Fruit fly (Drosophila melanogaster) whole organism: ENCODE data around the gene CG17819.
A peak's percentile ranks its signal among the peaks of the same experiment; 100 is the strongest.

ENCODE experiments used
- CG8478 ChIP-seq: fragments of >200 bp; optimal IDR thresholded peaks from 2 replicates; lab custom pipeline; 2018; ENCODE audit warnings: inconsistent platforms
- Dll ChIP-seq: fragments of >200 bp; optimal IDR thresholded peaks from 2 replicates; lab custom pipeline; 2017
- EcR ChIP-seq, 2 experiments: fragments of >200 bp; optimal IDR thresholded peaks; 2 replicates each; lab custom pipeline; 2017; ENCODE audit warnings: missing biosample characterization in 2 of 2, missing genetic modification characterization in 2 of 2, missing genetic modification reagents in 2 of 2
- pan ChIP-seq: fragments of >200 bp; optimal IDR thresholded peaks from 2 replicates; lab custom pipeline; 2017
- psq ChIP-seq: fragments of >200 bp; optimal IDR thresholded peaks from 2 replicates; lab custom pipeline; 2017
- usp ChIP-seq: fragments of >200 bp; optimal IDR thresholded peaks from 2 replicates; lab custom pipeline; 2017; ENCODE audit warnings: missing biosample characterization, missing genetic modification characterization, mixed read lengths

Gene CG17819

DNA sequence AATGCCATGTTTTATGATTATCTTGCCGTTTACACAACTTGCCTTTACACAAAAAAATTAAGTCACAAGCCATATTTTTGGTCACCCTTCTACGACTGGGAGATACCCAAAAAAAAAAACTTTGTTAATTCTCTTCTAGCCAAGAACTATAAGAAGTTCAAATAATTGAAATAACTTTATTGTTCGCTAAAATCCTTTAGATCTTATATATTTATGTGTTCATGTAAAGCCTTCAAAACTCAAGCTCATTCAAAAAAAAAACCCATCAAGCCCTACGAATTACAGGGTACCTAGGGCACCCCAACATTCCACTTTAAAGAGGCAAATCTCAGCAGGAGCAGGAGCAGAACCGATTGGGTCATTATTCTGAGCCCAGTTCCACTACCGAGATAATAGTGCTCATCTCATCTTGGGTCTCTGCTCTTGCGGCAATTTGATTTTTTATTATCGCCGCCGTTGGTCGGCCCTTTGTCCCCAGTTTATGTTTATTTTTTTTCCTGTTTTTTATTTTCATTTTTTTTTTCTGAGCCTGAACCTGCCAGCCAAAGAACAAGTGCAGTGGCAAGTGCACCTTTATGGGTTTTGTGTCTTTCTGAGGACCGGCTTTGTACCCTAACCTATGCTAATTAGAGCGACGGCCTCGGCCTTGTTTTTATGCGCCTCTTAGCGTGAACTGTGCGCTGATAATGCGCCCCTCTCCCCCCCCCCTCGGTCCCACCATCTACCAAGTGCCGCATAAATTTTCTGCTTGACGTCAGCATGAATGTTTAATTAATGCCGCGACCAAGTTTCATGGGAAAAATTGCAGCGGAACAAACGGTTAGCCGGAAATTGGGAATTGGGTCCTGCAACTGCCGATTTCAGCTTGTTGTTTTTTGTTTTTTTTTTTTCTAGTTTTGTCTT is 43.6 kb downstream of the CG17819 start:
- TF ChIP-seq Dll (lab: Kevin White, UChicago) (no peak), EcR (GFP tag; optimal IDR thresholded peaks at IDR 0.05; lab: Kevin White, UChicago) (no peak), CG8478 (lab: Kevin White, UChicago) (no peak), pan (lab: Kevin White, UChicago) (no peak), usp (no peak)

DNA sequence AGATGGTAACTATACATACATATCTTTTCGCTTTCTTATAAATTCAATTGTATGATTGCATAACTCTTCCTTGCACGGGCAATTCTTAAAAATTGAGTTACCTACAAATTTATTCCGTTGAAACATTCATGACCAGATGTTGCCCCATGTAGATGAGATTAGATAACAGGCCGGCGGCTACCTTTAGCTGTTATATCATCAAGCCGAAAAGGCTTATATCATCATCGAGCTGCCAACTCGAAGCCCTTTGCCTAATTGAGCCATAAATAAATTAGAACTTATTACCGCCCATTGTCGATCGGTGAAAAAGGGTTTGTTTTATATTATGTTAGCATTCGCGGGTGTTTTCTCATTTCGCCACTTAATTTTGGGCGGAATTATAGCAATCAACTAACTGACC is 44.9 kb downstream of the CG17819 start:
- TF ChIP-seq pan (lab: Kevin White, UChicago) (no peak), CG8478 (lab: Kevin White, UChicago) (no peak), Dll (lab: Kevin White, UChicago) (no peak), usp (no peak), psq (lab: Kevin White, UChicago) (no peak), EcR (GFP tag; optimal IDR thresholded peaks at IDR 0.05; lab: Kevin White, UChicago) (no peak)

dm6 chr3R:21839636-21840035 is 45.7 kb downstream of the CG17819 start:
- TF ChIP-seq pan (lab: Kevin White, UChicago): no peak
- TF ChIP-seq psq (lab: Kevin White, UChicago): no peak
- TF ChIP-seq EcR (GFP tag; optimal IDR thresholded peaks at IDR 0.05; lab: Kevin White, UChicago): no peak
- no peak for TF ChIP-seq Dll (lab: Kevin White, UChicago)
- TF ChIP-seq CG8478 (lab: Kevin White, UChicago): no peak

DNA sequence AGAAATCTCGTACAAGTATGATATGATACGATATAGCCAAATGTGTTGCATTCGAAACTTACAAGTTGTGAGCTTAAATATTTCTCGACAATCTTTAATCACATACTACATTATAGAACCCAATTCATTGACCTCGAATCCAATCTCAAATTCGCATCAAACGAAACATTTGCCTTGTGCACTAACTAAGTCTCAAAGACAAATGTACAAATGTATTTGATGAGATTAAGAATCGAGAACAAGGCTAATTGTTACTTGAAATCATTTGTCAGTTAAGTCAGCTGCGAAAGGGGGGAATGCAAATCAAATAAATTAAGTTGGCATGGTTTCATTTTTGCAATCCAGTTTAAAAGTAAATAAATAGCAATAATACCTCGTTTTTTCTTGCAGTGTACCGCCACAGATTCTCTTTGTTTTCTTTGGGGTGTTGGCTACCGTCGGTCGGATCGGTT is 46.8 kb downstream of the CG17819 start:
- no peak for TF ChIP-seq EcR (GFP tag; optimal IDR thresholded peaks at IDR 0.05; lab: Kevin White, UChicago)
- no peak for TF ChIP-seq usp
- TF ChIP-seq CG8478 (lab: Kevin White, UChicago): no peak
- TF ChIP-seq Dll (lab: Kevin White, UChicago): no peak
- TF ChIP-seq psq (lab: Kevin White, UChicago): no peak
- no peak for TF ChIP-seq pan (lab: Kevin White, UChicago)

DNA sequence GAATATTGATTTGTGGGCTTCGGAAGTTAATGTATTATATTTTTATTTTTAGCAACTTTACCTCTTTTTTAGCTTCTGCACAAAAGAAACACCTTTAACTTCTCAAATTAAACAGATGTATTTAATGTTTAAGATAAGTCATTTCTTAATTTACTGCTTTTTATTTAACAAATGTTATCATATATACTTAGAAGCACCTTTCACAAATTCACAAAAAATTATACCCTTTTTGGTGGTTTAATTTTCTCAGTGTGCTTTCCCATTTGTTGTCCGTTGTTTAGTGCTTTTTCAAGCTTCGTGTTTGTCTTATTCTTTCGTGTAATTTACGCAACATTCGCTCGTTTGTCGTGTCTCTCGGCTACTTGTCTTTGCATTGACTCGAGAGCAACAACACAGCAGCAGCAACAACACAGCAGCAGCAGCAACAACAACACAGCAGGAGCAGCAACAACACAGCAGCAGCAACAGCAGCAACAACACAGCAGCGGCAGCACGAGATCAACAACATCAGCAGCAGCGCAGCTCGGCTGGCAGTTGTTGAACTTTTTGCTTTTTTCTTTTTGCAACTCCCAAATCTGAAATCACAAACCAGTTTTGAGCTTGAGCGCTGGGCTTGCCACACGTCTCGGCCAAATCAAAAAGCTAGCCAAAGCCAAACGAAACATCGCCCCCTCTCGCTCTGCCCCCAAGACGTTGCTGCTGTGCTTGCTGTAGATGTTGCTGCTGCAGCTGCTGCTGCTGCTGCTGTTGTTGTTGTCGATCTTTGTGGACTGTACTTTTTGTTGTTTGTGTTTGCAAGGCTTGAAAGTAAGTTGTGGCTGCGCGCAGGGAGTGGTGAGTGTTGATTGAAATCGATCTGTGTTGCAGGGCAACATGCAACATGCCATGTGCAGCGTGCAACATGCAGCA is 48.0 kb downstream of the CG17819 start:
- TF ChIP-seq EcR (GFP tag; optimal IDR thresholded peaks at IDR 0.05; lab: Kevin White, UChicago) (peak in 1 of 2 experiments; percentile 89), pan (lab: Kevin White, UChicago) (no peak)

DNA sequence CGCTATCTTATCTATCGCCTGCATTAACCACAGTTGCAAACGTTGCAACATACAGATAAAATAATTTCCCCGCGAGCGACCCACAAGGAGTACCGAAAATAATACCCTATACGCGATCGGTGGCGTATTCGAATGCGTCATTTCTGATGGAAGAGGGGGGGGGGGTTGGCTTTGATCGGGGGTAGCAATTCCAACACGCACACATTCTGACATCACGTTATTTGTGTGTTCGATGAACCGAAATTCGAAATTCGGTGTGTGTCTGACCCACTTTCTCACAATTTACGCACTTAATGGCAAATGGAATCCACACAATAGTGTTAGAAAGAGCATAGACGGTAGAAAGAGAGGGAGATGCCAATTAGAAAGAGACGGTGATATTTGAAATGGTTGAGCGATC is 48.7 kb downstream of the CG17819 start:
- TF ChIP-seq pan (lab: Kevin White, UChicago) (no peak), Dll (lab: Kevin White, UChicago) (no peak), EcR (GFP tag; optimal IDR thresholded peaks at IDR 0.05; lab: Kevin White, UChicago) (no peak), usp (no peak), psq (lab: Kevin White, UChicago) (no peak), CG8478 (lab: Kevin White, UChicago) (no peak)

DNA sequence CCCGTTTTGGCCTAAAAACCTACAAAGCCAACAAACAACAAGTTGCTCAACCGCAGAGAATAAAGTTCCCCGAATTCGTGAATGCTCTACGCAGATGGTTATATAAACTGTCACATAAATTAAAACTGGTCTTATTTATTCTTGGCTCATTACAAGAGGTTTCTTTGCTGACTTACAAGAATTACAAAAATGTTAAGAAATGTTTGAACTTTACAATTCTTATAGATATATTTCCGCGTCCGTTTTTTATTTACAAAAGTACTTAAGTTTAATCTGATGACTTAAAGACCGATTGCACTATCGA is 49.2 kb downstream of the CG17819 start:
- TF ChIP-seq EcR (GFP tag; optimal IDR thresholded peaks at IDR 0.05; lab: Kevin White, UChicago) (no peak), pan (lab: Kevin White, UChicago) (no peak), CG8478 (lab: Kevin White, UChicago) (no peak), usp (no peak), Dll (lab: Kevin White, UChicago) (no peak), psq (lab: Kevin White, UChicago) (no peak)

DNA sequence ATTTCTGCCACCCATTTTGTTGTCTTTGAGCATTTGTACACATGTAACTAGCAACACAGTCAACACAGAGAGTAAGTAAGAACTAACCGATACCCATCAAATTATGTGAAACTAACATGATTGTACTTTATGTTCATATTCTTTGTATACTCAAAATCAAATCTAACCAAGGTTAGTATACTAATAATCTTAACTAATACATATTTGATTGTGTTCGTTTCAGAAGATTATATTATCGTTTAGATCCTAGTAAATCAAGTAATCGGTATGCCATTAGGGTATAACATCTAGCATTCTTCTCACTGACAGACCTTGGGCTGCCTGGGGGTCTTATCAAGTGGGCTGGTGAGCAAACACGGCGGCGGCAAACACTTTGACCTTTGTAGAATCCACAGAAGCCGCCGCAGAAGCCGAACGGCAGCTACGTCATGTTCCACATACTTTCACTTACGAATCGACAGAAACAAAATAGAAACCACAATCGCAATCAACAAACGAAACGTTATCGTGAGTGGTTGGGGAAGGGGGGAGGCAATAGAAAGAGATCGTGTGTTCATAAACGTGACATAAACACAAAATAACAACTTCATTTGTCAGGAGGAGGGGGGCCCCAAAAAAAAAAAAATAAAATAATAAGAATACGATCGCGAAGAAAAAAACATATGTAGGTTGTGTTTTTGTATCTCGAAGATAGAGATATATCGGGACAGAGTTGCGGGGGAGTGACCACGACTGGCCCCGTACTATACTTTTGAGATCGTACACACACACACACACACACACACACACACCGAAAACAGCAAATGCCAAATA is 49.8 kb downstream of the CG17819 start:
- no peak for TF ChIP-seq usp
- TF ChIP-seq CG8478 (lab: Kevin White, UChicago): no peak
- TF ChIP-seq EcR (GFP tag; optimal IDR thresholded peaks at IDR 0.05; lab: Kevin White, UChicago): no peak
- TF ChIP-seq psq (lab: Kevin White, UChicago): no peak
- TF ChIP-seq Dll (lab: Kevin White, UChicago): no peak
- TF ChIP-seq pan (lab: Kevin White, UChicago): no peak
